Fruit fly (Drosophila melanogaster): ENCODE results near the gene Sec3.

DNA sequence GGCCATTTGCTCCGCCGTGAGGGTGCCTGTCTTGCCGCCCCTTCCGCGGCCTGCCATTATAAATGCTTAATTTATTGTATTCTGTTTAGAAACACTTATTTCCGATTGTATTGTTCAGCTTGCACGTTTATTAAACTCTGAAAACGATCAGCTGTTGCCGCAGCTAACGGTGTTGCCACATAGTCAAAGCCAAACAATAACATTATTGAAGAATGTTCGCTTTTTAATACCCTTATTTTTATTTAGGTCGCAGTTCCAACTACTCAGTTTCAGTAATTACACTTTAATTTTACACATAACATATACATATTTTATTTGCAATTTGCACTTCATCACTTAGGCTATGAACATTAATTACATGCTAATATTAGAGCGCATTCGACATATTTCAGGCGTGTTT is 2.0 kb upstream of the Sec3 start, which contains the start of gene Polr3G:
- peak in 1 of 2 experiments; percentile 26 for TF ChIP-seq foxo (GFP tag; optimal IDR thresholded peaks at IDR 0.05)
- no peak for TF ChIP-seq Myc (optimal IDR thresholded peaks at IDR 0.05)
- TF ChIP-seq pan (optimal IDR thresholded peaks at IDR 0.05) = no peak
- peak; percentile 27 for TF ChIP-seq Hnf4 (GFP tag; optimal IDR thresholded peaks at IDR 0.05)
- peak; percentile 54 for TF ChIP-seq brk (GFP tag; optimal IDR thresholded peaks at IDR 0.05)
- TF ChIP-seq Hr78 (GFP tag; optimal IDR thresholded peaks at IDR 0.05) = no peak
